Fruit fly (Drosophila melanogaster) Kc167 (cell line): ENCODE measurements around the gene cort.

ENCODE experiments used
- Myc ChIP-seq: fragments of >200 bp; optimal IDR thresholded peaks from 2 replicates; lab custom pipeline; 2017; ENCODE audit warnings: missing external identifiers
- Sin3A ChIP-seq: fragments of >200 bp; optimal IDR thresholded peaks from 2 replicates; lab custom pipeline; 2018; ENCODE audit warnings: missing external identifiers
- h ChIP-seq: fragments of >200 bp; optimal IDR thresholded peaks from 3 replicates; lab custom pipeline; 2018; ENCODE audit warnings: missing external identifiers
- insv ChIP-seq: fragments of >200 bp; optimal IDR thresholded peaks from 3 replicates; lab custom pipeline; 2018; ENCODE audit warnings: missing external identifiers
- psq ChIP-seq: fragments of >200 bp; optimal IDR thresholded peaks from 2 replicates; lab custom pipeline; 2017; ENCODE audit warnings: missing external identifiers
- ttk ChIP-seq: sonication (Bioruptor generic); optimal IDR thresholded peaks from 2 replicates; lab custom pipeline; 2017; ENCODE audit warnings: missing external identifiers

cort gene

DNA sequence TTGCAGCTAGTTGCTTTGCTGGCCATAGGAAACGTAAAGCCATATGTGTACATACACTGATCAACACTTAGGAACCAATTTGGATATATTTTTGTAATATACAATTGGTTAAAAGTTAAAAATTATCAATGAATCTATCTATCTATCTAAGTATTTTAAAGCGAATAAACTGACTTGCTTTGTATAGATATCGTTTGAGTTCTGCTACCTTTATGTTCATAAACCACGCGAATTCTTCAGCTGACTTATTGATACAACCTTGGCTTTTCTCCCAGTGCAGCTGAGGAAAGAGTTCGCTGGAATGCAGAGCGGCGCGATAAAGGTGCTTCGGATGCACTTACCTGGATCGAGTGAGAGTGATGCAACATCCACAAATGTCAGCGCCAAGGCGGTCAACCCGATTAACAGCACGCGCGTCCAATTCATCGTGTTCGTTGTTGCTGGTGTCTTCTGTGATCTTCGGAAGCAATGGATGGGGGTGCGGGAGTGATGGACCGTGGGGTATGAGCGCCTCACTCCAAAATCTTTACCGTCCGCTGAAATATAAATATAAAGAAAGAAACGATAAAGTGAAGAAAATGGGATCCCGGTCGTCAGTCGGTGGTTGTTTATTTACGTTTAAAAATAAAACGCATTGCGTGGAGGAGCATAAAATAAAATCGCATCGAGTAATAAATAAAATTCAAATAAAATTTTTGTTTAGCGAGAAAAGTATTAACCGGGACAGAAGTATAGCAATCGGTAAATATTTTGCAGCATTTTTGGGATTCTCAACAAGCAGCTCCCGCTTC lies 25.2 kb upstream of the cort start:
- TF ChIP-seq Myc (lab: Kevin White, UChicago) (no peak), Sin3A (no peak), h (lab: Kevin White, UChicago) (no peak), insv (lab: Kevin White, UChicago) (no peak), psq (lab: Kevin White, UChicago) (no peak), ttk (no peak)

DNA sequence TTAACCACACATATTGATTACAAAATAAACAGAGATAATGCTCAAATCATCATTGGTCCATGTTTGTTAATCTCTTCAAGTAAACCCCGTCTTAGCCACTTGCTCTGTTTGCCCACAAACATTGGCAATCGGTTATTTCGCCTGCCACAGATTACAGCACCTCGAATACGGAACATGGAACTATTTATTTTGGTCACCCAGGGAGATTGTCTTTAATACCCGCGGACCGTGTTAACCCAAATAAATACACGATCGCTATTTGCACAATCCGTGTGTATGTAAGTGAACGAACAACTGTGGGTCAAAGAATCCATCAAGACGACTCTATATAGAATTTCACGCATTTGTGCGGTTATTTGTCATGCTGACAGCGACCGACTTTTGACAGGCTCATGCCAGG lies 24.3 kb upstream of the cort start:
- TF ChIP-seq psq (lab: Kevin White, UChicago) (no peak), Sin3A (no peak), Myc (lab: Kevin White, UChicago) (no peak), insv (lab: Kevin White, UChicago) (no peak), h (lab: Kevin White, UChicago) (no peak), ttk (no peak)

DNA sequence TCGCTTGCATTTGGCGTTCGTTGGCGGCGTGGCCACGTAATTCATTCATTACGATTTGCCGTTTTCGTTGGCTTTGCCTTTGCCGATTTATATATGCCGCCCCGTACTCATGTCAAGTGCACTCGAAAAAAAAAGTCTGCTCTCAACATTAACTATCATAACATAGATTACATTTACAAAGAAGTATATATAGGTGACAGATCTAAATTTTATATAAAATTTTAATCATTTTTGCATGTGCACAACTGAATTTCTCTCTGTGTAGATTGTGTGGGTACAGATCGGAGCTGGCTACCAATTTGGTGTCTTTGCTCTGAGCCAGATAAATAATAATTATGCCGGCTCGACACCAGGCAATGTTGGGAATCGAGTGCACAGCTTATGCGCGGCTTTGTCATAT lies 22.0 kb upstream of the cort start:
- TF ChIP-seq insv (lab: Kevin White, UChicago) (no peak), h (lab: Kevin White, UChicago) (no peak), psq (lab: Kevin White, UChicago) (no peak), Sin3A (no peak), Myc (lab: Kevin White, UChicago) (no peak), ttk (no peak)

dm6 chr2L:6696229-6696628 lies 19.8 kb upstream of the cort start:
- TF ChIP-seq insv (lab: Kevin White, UChicago) (no peak), h (lab: Kevin White, UChicago) (no peak), Myc (lab: Kevin White, UChicago) (no peak)

dm6 chr2L:6693794-6694254 lies 17.4 kb upstream of the cort start:
- TF ChIP-seq h (lab: Kevin White, UChicago) (no peak), psq (lab: Kevin White, UChicago) (no peak), insv (lab: Kevin White, UChicago) (no peak)

DNA sequence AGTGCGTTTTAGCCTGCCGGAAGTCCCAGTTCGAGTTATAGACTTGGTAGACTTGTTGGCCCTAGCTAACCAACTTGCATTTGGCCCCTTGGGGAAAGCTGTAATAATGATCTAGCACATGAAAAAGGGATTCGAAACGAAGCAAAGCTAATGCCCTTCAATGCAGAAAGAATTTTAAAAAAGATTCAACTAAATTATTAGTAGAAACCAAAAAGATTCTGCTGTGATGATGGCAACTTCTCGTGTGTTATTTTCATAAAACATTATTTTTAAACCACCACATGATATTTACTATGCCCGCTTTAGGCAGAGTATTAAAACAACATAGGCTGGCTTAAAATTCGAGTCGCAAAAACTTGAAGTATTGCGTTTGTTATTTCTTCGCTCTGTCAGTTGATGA lies 15.6 kb upstream of the cort start:
- TF ChIP-seq ttk (no peak), h (lab: Kevin White, UChicago) (no peak), Myc (lab: Kevin White, UChicago) (no peak), Sin3A (no peak), insv (lab: Kevin White, UChicago) (no peak), psq (lab: Kevin White, UChicago) (no peak)

- no peak for TF ChIP-seq insv (lab: Kevin White, UChicago)
- TF ChIP-seq psq (lab: Kevin White, UChicago), result no peak
- TF ChIP-seq ttk, result no peak
- TF ChIP-seq h (lab: Kevin White, UChicago), result no peak
- TF ChIP-seq Myc (lab: Kevin White, UChicago), result no peak
- TF ChIP-seq Sin3A, result no peak
These were observed 10.2 kb upstream of the cort start, which contains the start of gene CG11327 for dm6 chr2L:6686612-6687011. CG11327 (minus strand) TSS chr2L:6686712.

- TF ChIP-seq h (lab: Kevin White, UChicago) (no peak), psq (lab: Kevin White, UChicago) (no peak), ttk (no peak), insv (lab: Kevin White, UChicago) (no peak), Myc (lab: Kevin White, UChicago) (no peak)
These were observed 7.8 kb upstream of the cort start, which contains the start of gene Nhe3 for dm6 chr2L:6683992-6684882. Nhe3 (minus strand) TSS chr2L:6684364.

DNA sequence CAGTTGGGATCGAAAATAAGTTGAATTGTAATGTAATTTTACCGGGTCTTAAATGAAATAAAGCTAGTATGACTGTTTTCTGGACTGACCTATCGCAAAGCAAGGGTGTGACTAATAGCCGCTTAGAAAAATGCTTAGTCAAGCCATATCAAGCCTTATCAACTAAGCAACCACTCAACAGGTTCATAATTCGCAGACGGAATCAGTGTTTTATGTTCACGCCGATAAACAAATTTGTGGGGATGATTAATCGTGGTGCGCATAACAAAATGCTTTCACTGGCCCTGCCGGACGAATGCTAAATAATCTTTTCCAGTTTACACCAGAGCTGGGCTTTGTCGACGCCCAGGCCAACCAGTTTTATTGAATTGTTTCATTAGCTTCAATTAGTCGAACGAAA lies 6.5 kb upstream of the cort start:
- TF ChIP-seq h (lab: Kevin White, UChicago), result no peak

DNA sequence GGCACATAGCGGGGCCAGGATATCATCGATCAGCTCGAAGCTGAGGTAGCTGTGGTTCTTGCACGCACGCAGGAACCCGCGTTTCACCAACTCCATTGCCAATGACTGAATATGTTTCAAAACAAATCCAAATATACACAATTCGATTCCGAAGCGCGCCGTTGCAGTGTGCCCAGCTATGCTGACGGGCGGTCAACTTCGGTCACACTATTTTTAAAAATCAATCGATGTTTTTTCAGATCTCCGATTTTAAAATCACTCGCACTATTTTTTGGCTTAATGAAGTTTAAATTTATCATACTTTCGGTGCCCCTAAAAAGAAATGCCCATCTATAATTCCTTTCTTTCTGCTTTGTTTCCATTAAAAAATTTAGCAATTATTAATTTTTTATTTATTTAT lies 1.0 kb upstream of the cort start, which contains the start of gene Nse1:
Gene Nse1, minus strand, starts transcription at position 173 of the 400 bp plus-strand sequence.
- no peak for TF ChIP-seq ttk
- TF ChIP-seq psq (lab: Kevin White, UChicago), result no peak
- no peak for TF ChIP-seq h (lab: Kevin White, UChicago)
- TF ChIP-seq insv (lab: Kevin White, UChicago), result no peak
- TF ChIP-seq Myc (lab: Kevin White, UChicago), result no peak
- no peak for TF ChIP-seq Sin3A

- TF ChIP-seq insv (lab: Kevin White, UChicago) (no peak), Myc (lab: Kevin White, UChicago) (no peak), ttk (no peak), psq (lab: Kevin White, UChicago) (no peak), h (lab: Kevin White, UChicago) (no peak), Sin3A (no peak)
These were observed 3.0 kb downstream of the cort start, which contains the start of gene Spn27A for dm6 chr2L:6673211-6674012. Spn27A (minus strand) TSS chr2L:6673347.
